Fruit fly (Drosophila melanogaster): ENCODE data around the gene CG2839.

- TF ChIP-seq EcR (GFP tag; optimal IDR thresholded peaks at IDR 0.05) (no peak), psq (optimal IDR thresholded peaks at IDR 0.05) (no peak), pan (optimal IDR thresholded peaks at IDR 0.05) (no peak), CG8478 (optimal IDR thresholded peaks at IDR 0.05) (no peak), usp (GFP tag; optimal IDR thresholded peaks at IDR 0.05) (no peak), Dll (optimal IDR thresholded peaks at IDR 0.05) (no peak)
Measured at dm6 chr2L:577186-577585, 48.3 kb upstream of the CG2839 start, which contains the start of gene Pph13.
